Worm (Caenorhabditis elegans) whole organism, L1 larva: ENCODE data around the gene H03E18.1.

Source experiments
- C04F5.9 ChIP-seq: sonication (generic microtip); optimal IDR thresholded peaks from 2 replicates; lab custom pipeline; 2016; ENCODE audit warnings: missing genetic modification characterization, missing compliant biosample characterization
- C16A3.4 ChIP-seq: fragments of 150-350 bp; optimal IDR thresholded peaks from 2 replicates; lab custom pipeline; 2014; ENCODE audit warnings: missing biosample characterization, missing genetic modification characterization
- Y116A8C.19 ChIP-seq: sonication (generic microtip); optimal IDR thresholded peaks from 2 replicates; lab custom pipeline; 2016; ENCODE audit warnings: missing compliant biosample characterization, missing genetic modification characterization, borderline replicate concordance
- aha-1 ChIP-seq: fragments of 150-350 bp; optimal IDR thresholded peaks from 2 replicates; lab custom pipeline; 2014; ENCODE audit warnings: missing biosample characterization, missing genetic modification characterization
- ama-1 ChIP-seq: fragments of 150-350 bp; optimal IDR thresholded peaks from 2 replicates; lab custom pipeline; 2014
- ceh-8 ChIP-seq: fragments of 200-800 bp; sonication (Bioruptor generic); optimal IDR thresholded peaks from 2 replicates; lab custom pipeline; 2018; ENCODE audit warnings: mild to moderate bottlenecking, missing genetic modification characterization, moderate library complexity, missing compliant biosample characterization
- ceh-82 ChIP-seq, 3 experiments: fragments of 150-350 bp in 1 of 3; sonication (generic microtip) in 2 of 3; optimal IDR thresholded peaks; 2 replicates each; lab custom pipeline; 2014 to 2017; ENCODE audit warnings: missing biosample characterization in 3 of 3, missing genetic modification characterization in 3 of 3
- ceh-90 ChIP-seq: sonication (generic microtip); optimal IDR thresholded peaks from 2 replicates; lab custom pipeline; 2016; ENCODE audit warnings: missing genetic modification characterization, missing compliant biosample characterization
- ces-1 ChIP-seq: fragments of 150-350 bp; optimal IDR thresholded peaks from 2 replicates; lab custom pipeline; 2014; ENCODE audit warnings: missing biosample characterization, missing genetic modification reagents, missing genetic modification characterization
- dpl-1 ChIP-seq, 3 experiments: fragments of 150-350 bp in 2 of 3; sonication (generic microtip) in 1 of 3; optimal IDR thresholded peaks; 2 replicates each; lab custom pipeline; 2014 to 2017; ENCODE audit warnings: missing biosample characterization in 3 of 3, missing genetic modification characterization in 3 of 3, missing genetic modification reagents in 3 of 3
- dsc-1 ChIP-seq: sonication (generic microtip); optimal IDR thresholded peaks from 2 replicates; lab custom pipeline; 2016; ENCODE audit warnings: mild to moderate bottlenecking, missing genetic modification characterization, missing compliant biosample characterization
- efl-1 ChIP-seq, 4 experiments: fragments of 150-350 bp; optimal IDR thresholded peaks in 3 of 4; peaks in 1 of 4; 1 replicate in 1 of 4; 2 replicates in 3 of 4; lab custom pipeline; 2014; ENCODE audit warnings: missing biosample characterization in 2 of 4, missing genetic modification characterization in 2 of 4, missing genetic modification reagents in 2 of 4
- elt-2 ChIP-seq: sonication (generic microtip); optimal IDR thresholded peaks from 2 replicates; lab custom pipeline; 2016; ENCODE audit warnings: missing genetic modification characterization, mild to moderate bottlenecking, inconsistent platforms, missing compliant biosample characterization, missing genetic modification reagents
- ets-5 ChIP-seq: fragments of 200-800 bp; sonication (Bioruptor generic); IDR thresholded peaks from 2 replicates; pipeline ENCODE4 v1.3.6; 2022; ENCODE audit warnings: missing genetic modification characterization, missing compliant biosample characterization
- fkh-10 ChIP-seq: sonication (generic microtip); optimal IDR thresholded peaks from 2 replicates; lab custom pipeline; 2017; ENCODE audit warnings: missing biosample characterization, missing genetic modification reagents, missing genetic modification characterization
- fkh-4 ChIP-seq: sonication (generic microtip); optimal IDR thresholded peaks from 2 replicates; lab custom pipeline; 2016; ENCODE audit warnings: missing compliant biosample characterization, missing genetic modification characterization, borderline replicate concordance
- fkh-8 ChIP-seq: sonication (generic microtip); optimal IDR thresholded peaks from 2 replicates; lab custom pipeline; 2016; ENCODE audit warnings: mild to moderate bottlenecking, missing genetic modification characterization, missing compliant biosample characterization
- hlh-17 ChIP-seq: fragments of 200-800 bp; sonication (Bioruptor generic); optimal IDR thresholded peaks from 2 replicates; lab custom pipeline; 2018; ENCODE audit warnings: missing genetic modification characterization, mild to moderate bottlenecking, missing compliant biosample characterization, moderate library complexity, borderline replicate concordance
- hpl-2 ChIP-seq: fragments of 150-350 bp; optimal IDR thresholded peaks from 2 replicates; lab custom pipeline; 2014; ENCODE audit warnings: missing biosample characterization, missing genetic modification reagents, missing genetic modification characterization
- irx-1 ChIP-seq: sonication (generic microtip); optimal IDR thresholded peaks from 2 replicates; lab custom pipeline; 2016; ENCODE audit warnings: missing genetic modification characterization, missing compliant biosample characterization
- isw-1 ChIP-seq: fragments of 200-800 bp; sonication (Bioruptor generic); IDR thresholded peaks from 2 replicates; pipeline ENCODE4 v1.3.6; 2022; ENCODE audit warnings: missing genetic modification characterization, missing compliant biosample characterization
- jun-1 ChIP-seq: fragments of 150-350 bp; optimal IDR thresholded peaks from 2 replicates; lab custom pipeline; 2014; ENCODE audit warnings: missing biosample characterization, missing genetic modification reagents, missing genetic modification characterization
- lin-15B ChIP-seq: fragments of 150-350 bp; sonication (generic microtip); optimal IDR thresholded peaks from 3 replicates; lab custom pipeline; 2014; ENCODE audit warnings: missing biosample characterization, missing genetic modification characterization
- lin-39 ChIP-seq: fragments of 150-350 bp; optimal IDR thresholded peaks from 2 replicates; lab custom pipeline; 2014; ENCODE audit warnings: missing biosample characterization, missing genetic modification reagents, missing genetic modification characterization
- lsy-2 ChIP-seq, 2 experiments: fragments of 150-350 bp; optimal IDR thresholded peaks; 2 replicates each; lab custom pipeline; 2014; ENCODE audit warnings: missing biosample characterization in 2 of 2, missing genetic modification characterization in 2 of 2
- mab-9 ChIP-seq: fragments of 200-800 bp; sonication (Bioruptor generic); IDR thresholded peaks from 2 replicates; pipeline ENCODE4 v1.3.6; 2022; ENCODE audit warnings: missing genetic modification reagents, missing genetic modification characterization, missing compliant biosample characterization
- mdl-1 ChIP-seq, 2 experiments: fragments of 150-350 bp; optimal IDR thresholded peaks; 2 replicates each; lab custom pipeline; 2014 to 2017; ENCODE audit warnings: missing biosample characterization in 2 of 2, missing genetic modification characterization in 2 of 2, inconsistent platforms in 1 of 2
- mef-2 ChIP-seq: fragments of 150-350 bp; optimal IDR thresholded peaks from 2 replicates; lab custom pipeline; 2014; ENCODE audit warnings: missing biosample characterization, missing genetic modification characterization
- mep-1 ChIP-seq: fragments of 150-350 bp; optimal IDR thresholded peaks from 2 replicates; lab custom pipeline; 2014; ENCODE audit warnings: missing biosample characterization, missing genetic modification characterization
- nhr-19 ChIP-seq: fragments of 200-800 bp; sonication (Bioruptor generic); conservative IDR thresholded peaks from 2 replicates; pipeline ENCODE4 v1.3.6; 2022; ENCODE audit warnings: missing genetic modification characterization, missing compliant biosample characterization
- nhr-28 ChIP-seq: fragments of 150-350 bp; optimal IDR thresholded peaks from 2 replicates; lab custom pipeline; 2014; ENCODE audit warnings: missing biosample characterization, missing genetic modification characterization
- nhr-71 ChIP-seq: sonication (generic microtip); optimal IDR thresholded peaks from 2 replicates; lab custom pipeline; 2016; ENCODE audit warnings: mild to moderate bottlenecking, missing genetic modification characterization, moderate library complexity, missing compliant biosample characterization
- nhr-77 ChIP-seq: fragments of 150-350 bp; optimal IDR thresholded peaks from 2 replicates; lab custom pipeline; 2014; ENCODE audit warnings: missing biosample characterization, missing genetic modification characterization
- nhr-85 ChIP-seq: sonication (generic microtip); peaks from one replicate; lab custom pipeline; 2016; ENCODE audit warnings: missing genetic modification characterization, inconsistent platforms, missing compliant biosample characterization
- nhr-90 ChIP-seq: sonication (generic microtip); optimal IDR thresholded peaks from 2 replicates; lab custom pipeline; 2016; ENCODE audit warnings: mild to moderate bottlenecking, missing genetic modification characterization, missing compliant biosample characterization; ENCODE audit not compliant: poor library complexity
- pag-3 ChIP-seq: sonication (generic microtip); optimal IDR thresholded peaks from 2 replicates; lab custom pipeline; 2017; ENCODE audit warnings: missing genetic modification characterization, mild to moderate bottlenecking, missing compliant biosample characterization, antibody characterized with exemption, borderline replicate concordance; ENCODE audit not compliant: insufficient read depth
- pax-3 ChIP-seq: fragments of 200-800 bp; sonication (Bioruptor generic); optimal IDR thresholded peaks from 2 replicates; lab custom pipeline; 2018; ENCODE audit warnings: mild to moderate bottlenecking, missing genetic modification characterization, moderate library complexity, missing compliant biosample characterization
- skn-1 ChIP-seq: fragments of 150-350 bp; optimal IDR thresholded peaks from 2 replicates; lab custom pipeline; 2014; ENCODE audit warnings: missing biosample characterization, missing genetic modification characterization
- snpc-4 ChIP-seq: fragments of 150-350 bp; optimal IDR thresholded peaks from 2 replicates; lab custom pipeline; 2014; ENCODE audit warnings: missing biosample characterization, missing genetic modification characterization
- snu-23 ChIP-seq: sonication (generic microtip); optimal IDR thresholded peaks from 2 replicates; lab custom pipeline; 2016; ENCODE audit warnings: missing genetic modification characterization, missing compliant biosample characterization
- sup-37 ChIP-seq: fragments of 200-800 bp; sonication (Bioruptor generic); optimal IDR thresholded peaks from 2 replicates; lab custom pipeline; 2018; ENCODE audit warnings: mild to moderate bottlenecking, missing genetic modification characterization, missing compliant biosample characterization
- swsn-7 ChIP-seq: sonication (generic microtip); optimal IDR thresholded peaks from 2 replicates; lab custom pipeline; 2016; ENCODE audit warnings: missing genetic modification characterization, missing compliant biosample characterization
- tbx-2 ChIP-seq: sonication (generic microtip); optimal IDR thresholded peaks from 2 replicates; lab custom pipeline; 2016; ENCODE audit warnings: missing genetic modification characterization, missing compliant biosample characterization
- tlp-1 ChIP-seq: fragments of 150-350 bp; optimal IDR thresholded peaks from 2 replicates; lab custom pipeline; 2014; ENCODE audit warnings: missing biosample characterization, missing genetic modification characterization
- unc-130 ChIP-seq: fragments of 150-350 bp; optimal IDR thresholded peaks from 2 replicates; lab custom pipeline; 2017; ENCODE audit warnings: missing biosample characterization, missing genetic modification characterization, inconsistent platforms
- unc-30 ChIP-seq: sonication (generic microtip); optimal IDR thresholded peaks from 2 replicates; lab custom pipeline; 2017; ENCODE audit warnings: missing biosample characterization, missing genetic modification characterization
- unc-86 ChIP-seq: sonication (generic microtip); optimal IDR thresholded peaks from 2 replicates; lab custom pipeline; 2016; ENCODE audit warnings: missing genetic modification characterization, missing compliant biosample characterization
- unc-98 ChIP-seq: fragments of 200-800 bp; sonication (Bioruptor generic); IDR thresholded peaks from 2 replicates; pipeline ENCODE4 v1.3.6; 2022; ENCODE audit warnings: missing genetic modification characterization, missing compliant biosample characterization
- zag-1 ChIP-seq: fragments of 150-350 bp; optimal IDR thresholded peaks from 2 replicates; lab custom pipeline; 2014; ENCODE audit warnings: missing biosample characterization, missing genetic modification characterization
- ztf-4 ChIP-seq: fragments of 150-350 bp; optimal IDR thresholded peaks from 2 replicates; lab custom pipeline; 2014; ENCODE audit warnings: missing biosample characterization, missing genetic modification characterization

The H03E18.1 gene

DNA sequence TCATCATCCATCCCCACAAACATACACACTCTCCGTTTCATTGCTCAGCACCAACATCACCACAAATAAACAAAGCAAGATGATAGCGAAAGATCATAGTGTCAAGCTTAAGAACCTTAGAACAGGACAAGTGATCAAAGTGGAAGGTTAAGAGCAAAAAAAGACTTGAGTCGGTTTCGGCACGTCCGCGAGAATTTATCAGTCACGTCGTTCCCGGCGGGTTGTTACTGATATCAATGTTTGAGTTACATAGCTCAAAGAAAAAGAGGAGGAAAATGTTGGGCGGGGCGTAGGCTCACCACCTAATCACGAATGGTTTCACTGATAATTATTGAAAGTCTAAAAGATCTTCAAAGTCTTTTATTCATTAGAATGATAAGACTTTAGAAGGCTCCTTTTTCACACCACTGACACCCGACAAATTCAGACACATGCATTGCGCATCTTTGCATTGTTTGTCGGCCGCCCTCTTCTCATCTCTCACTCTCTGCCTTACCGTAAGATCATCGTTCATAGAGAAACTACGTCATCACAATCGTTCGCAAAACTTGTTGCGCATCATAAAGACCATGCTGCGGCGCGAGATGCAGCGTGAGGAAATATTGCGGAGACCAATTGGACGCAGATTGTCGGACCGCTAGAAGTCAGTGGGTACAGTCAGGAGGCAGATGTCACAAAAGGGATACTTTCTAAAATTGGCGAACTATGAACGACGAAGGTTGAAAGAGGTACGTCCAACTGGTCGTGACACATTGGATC is 30.4 kb upstream of the H03E18.1 start (continued):
- TF ChIP-seq ets-5 (GFP tag; lab: Robert Waterston, UW): no peak
- no peak for TF ChIP-seq pag-3 (tag; lab: Kevin White, UChicago)
- no peak for TF ChIP-seq unc-30
- peak; percentile 20 for TF ChIP-seq skn-1 (tag; lab: Kevin White, UChicago)
- TF ChIP-seq elt-2 (tag; lab: Kevin White, UChicago): peak; percentile 26
- TF ChIP-seq snpc-4 (tag; lab: Kevin White, UChicago): peak; percentile 43
- peak; percentile 68 for TF ChIP-seq irx-1 (tag; lab: Kevin White, UChicago)
- peak; percentile 91 for TF ChIP-seq snu-23 (GFP tag; lab: Kevin White, UChicago)
- no peak for TF ChIP-seq zag-1 (tag; lab: Kevin White, UChicago)
- TF ChIP-seq lsy-2 (tag; optimal IDR thresholded peaks at IDR 0.05; lab: Kevin White, UChicago): peak; percentile 65 to 91
- TF ChIP-seq nhr-19 (GFP tag; lab: Robert Waterston, UW): peak; percentile 81
- no peak for TF ChIP-seq ceh-8
- TF ChIP-seq nhr-90 (tag; lab: Kevin White, UChicago): peak; percentile 87
- TF ChIP-seq unc-98: no peak
- no peak for TF ChIP-seq mef-2 (tag; lab: Kevin White, UChicago)
- TF ChIP-seq mdl-1 (tag; optimal IDR thresholded peaks at IDR 0.05; lab: Kevin White, UChicago): peak; percentile 1 to 81
- TF ChIP-seq dpl-1 (GFP tag; optimal IDR thresholded peaks at IDR 0.05; lab: Kevin White, UChicago): peak in 2 of 3 experiments; percentile 7 to 35
- TF ChIP-seq ceh-82 (tag; optimal IDR thresholded peaks at IDR 0.05; lab: Kevin White, UChicago): peak in 2 of 3 experiments; percentile 53 to 67
- TF ChIP-seq C16A3.4: peak; percentile 49
- no peak for TF ChIP-seq ceh-90 (tag; lab: Kevin White, UChicago)
- no peak for TF ChIP-seq lin-39 (tag; lab: Kevin White, UChicago)
- TF ChIP-seq C04F5.9 (tag; lab: Kevin White, UChicago): peak; percentile 22
- no peak for TF ChIP-seq Y116A8C.19 (tag; lab: Kevin White, UChicago)
- no peak for TF ChIP-seq mab-9 (GFP tag; lab: Robert Waterston, UW)
- TF ChIP-seq nhr-85 (tag; lab: Kevin White, UChicago): peak; percentile 100
- no peak for TF ChIP-seq lin-15B (tag; lab: Kevin White, UChicago)
- peak; percentile 59 for TF ChIP-seq mep-1 (tag; lab: Kevin White, UChicago)
- TF ChIP-seq efl-1 (optimal IDR thresholded peaks at IDR 0.05; lab: Kevin White, UChicago): peak; percentile 33 to 41
- peak in 1 of 2 experiments; percentile 58 for TF ChIP-seq efl-1 (GFP tag; optimal IDR thresholded peaks at IDR 0.05 in 1 of 2; lab: Kevin White, UChicago)
- no peak for TF ChIP-seq fkh-10 (GFP tag; lab: Kevin White, UChicago)
- TF ChIP-seq ztf-4 (tag; lab: Kevin White, UChicago): peak; percentile 78
- TF ChIP-seq ces-1 (GFP tag; lab: Kevin White, UChicago): no peak
- peak; percentile 62 for TF ChIP-seq jun-1 (tag; lab: Kevin White, UChicago)
- peak; percentile 67 for TF ChIP-seq swsn-7
- peak; percentile 89 for TF ChIP-seq tbx-2 (tag; lab: Kevin White, UChicago)
- no peak for TF ChIP-seq isw-1
- TF ChIP-seq unc-130 (tag; lab: Kevin White, UChicago): peak; percentile 49
- TF ChIP-seq sup-37 (GFP tag; lab: Kevin White, UChicago): no peak
- no peak for TF ChIP-seq aha-1 (tag; lab: Kevin White, UChicago)
- TF ChIP-seq hpl-2 (GFP tag; lab: Kevin White, UChicago): no peak
- TF ChIP-seq nhr-77: peak; percentile 50
- TF ChIP-seq ama-1 (lab: Kevin White, UChicago): no peak

DNA sequence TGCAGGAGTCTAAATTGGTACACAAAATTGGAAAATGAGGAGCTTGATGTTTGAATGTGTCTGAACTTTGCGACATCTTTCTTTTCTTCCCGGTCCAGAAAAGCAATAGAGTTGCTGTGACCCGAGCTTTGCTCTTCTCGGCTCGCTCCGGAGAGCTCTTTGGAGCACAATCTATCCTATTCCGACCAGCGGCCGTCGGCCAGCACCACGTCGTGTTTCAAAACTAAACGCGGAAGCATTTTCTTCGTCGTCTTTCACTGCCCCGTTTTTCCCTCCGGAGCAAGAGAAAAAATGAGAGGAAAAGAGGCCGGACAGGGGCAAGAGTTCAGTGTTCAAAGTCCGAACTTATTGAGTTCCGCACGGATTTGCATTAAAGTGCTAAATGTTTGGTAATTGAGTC is 28.6 kb upstream of the H03E18.1 start:
- TF ChIP-seq nhr-28 (tag; lab: Kevin White, UChicago) (no peak), fkh-10 (GFP tag; lab: Kevin White, UChicago) (peak; percentile 2), dsc-1 (tag; lab: Kevin White, UChicago) (peak; percentile 32), swsn-7 (no peak), nhr-71 (tag; lab: Kevin White, UChicago) (peak; percentile 35), fkh-8 (tag; lab: Kevin White, UChicago) (peak; percentile 1), ceh-8 (no peak), tlp-1 (tag; lab: Kevin White, UChicago) (no peak), pax-3 (tag; lab: Kevin White, UChicago) (no peak), C16A3.4 (no peak), hpl-2 (GFP tag; lab: Kevin White, UChicago) (no peak), nhr-77 (no peak), efl-1 (optimal IDR thresholded peaks at IDR 0.05; lab: Kevin White, UChicago) (no peak), efl-1 (GFP tag; optimal IDR thresholded peaks at IDR 0.05 in 1 of 2; lab: Kevin White, UChicago) (no peak), ces-1 (GFP tag; lab: Kevin White, UChicago) (no peak), irx-1 (tag; lab: Kevin White, UChicago) (no peak), unc-86 (tag; lab: Kevin White, UChicago) (peak; percentile 21), lin-39 (tag; lab: Kevin White, UChicago) (no peak), fkh-4 (tag; lab: Kevin White, UChicago) (no peak), hlh-17 (GFP tag; lab: Kevin White, UChicago) (no peak)
